Fruit fly (Drosophila melanogaster) whole organism, embryonic: ENCODE data around the gene gfzf.
A peak's percentile ranks its signal among the peaks of the same experiment; 100 is the strongest.

Experiments
- Abd-B ChIP-seq: fragments of 200-800 bp; sonication (Bioruptor generic); optimal IDR thresholded peaks from 2 replicates; lab custom pipeline; 2018; ENCODE audit warnings: missing biosample characterization, mild to moderate bottlenecking, missing genetic modification characterization, moderate library complexity
- CG11696 ChIP-seq: fragments of 200-800 bp; sonication (Bioruptor generic); IDR thresholded peaks from 2 replicates; pipeline ENCODE4 v1.3.6; 2022; ENCODE audit warnings: missing biosample characterization, missing genetic modification characterization
- CG14965 ChIP-seq: fragments of 200-800 bp; sonication (Bioruptor generic); optimal IDR thresholded peaks from 2 replicates; lab custom pipeline; 2016; ENCODE audit warnings: missing biosample characterization, missing genetic modification characterization, borderline replicate concordance
- CG16813 ChIP-seq: fragments of 200-800 bp; sonication (Bioruptor generic); IDR thresholded peaks from 3 replicates; pipeline ENCODE4 v1.3.6; 2022; ENCODE audit warnings: missing biosample characterization, missing genetic modification characterization; ENCODE audit not compliant: partially characterized antibody
- CG18764 ChIP-seq: fragments of 200-800 bp; sonication (Bioruptor generic); optimal IDR thresholded peaks from 3 replicates; lab custom pipeline; 2016; ENCODE audit warnings: missing biosample characterization, missing genetic modification characterization
- CG2129 ChIP-seq: fragments of 200-800 bp; sonication (Bioruptor generic); IDR thresholded peaks from 2 replicates; pipeline ENCODE4 v1.3.6; 2022; ENCODE audit warnings: missing biosample characterization, missing genetic modification characterization; ENCODE audit not compliant: partially characterized antibody
- CG30020 ChIP-seq: fragments of 200-800 bp; optimal IDR thresholded peaks from 2 replicates; lab custom pipeline; 2019; ENCODE audit warnings: missing biosample characterization, mild to moderate bottlenecking, missing genetic modification characterization, moderate library complexity
- CG3163 ChIP-seq: fragments of 200-800 bp; sonication (Bioruptor generic); optimal IDR thresholded peaks from 3 replicates; lab custom pipeline; 2016; ENCODE audit warnings: missing biosample characterization, missing genetic modification characterization
- CG4360 ChIP-seq: fragments of 200-800 bp; sonication (Bioruptor generic); IDR thresholded peaks from 2 replicates; pipeline ENCODE4 v1.3.6; 2022; ENCODE audit warnings: missing biosample characterization, missing genetic modification characterization
- CG7372 ChIP-seq: fragments of 200-800 bp; sonication (Bioruptor generic); IDR thresholded peaks from 2 replicates; pipeline ENCODE4 v1.3.6; 2022; ENCODE audit warnings: missing biosample characterization, missing genetic modification characterization
- CG7963 ChIP-seq: fragments of 200-800 bp; sonication (Bioruptor generic); IDR thresholded peaks from 3 replicates; pipeline ENCODE4 v1.3.6; 2022; ENCODE audit warnings: missing biosample characterization, missing genetic modification characterization; ENCODE audit not compliant: partially characterized antibody
- CHES-1-like ChIP-seq: fragments of 200-800 bp; sonication (Bioruptor generic); optimal IDR thresholded peaks from 2 replicates; lab custom pipeline; 2016; ENCODE audit warnings: missing biosample characterization, missing genetic modification characterization
- Gsc ChIP-seq: fragments of 200-800 bp; sonication (Bioruptor generic); IDR thresholded peaks from 2 replicates; pipeline ENCODE4 v1.3.6; 2022; ENCODE audit warnings: missing biosample characterization, missing genetic modification characterization
- HmgD ChIP-seq: fragments of 200-800 bp; sonication (Bioruptor generic); optimal IDR thresholded peaks from 3 replicates; lab custom pipeline; 2016; ENCODE audit warnings: missing biosample characterization, missing genetic modification characterization
- Meics ChIP-seq: fragments of 200-800 bp; sonication (Bioruptor generic); optimal IDR thresholded peaks from 2 replicates; lab custom pipeline; 2017; ENCODE audit warnings: missing biosample characterization, mild to moderate bottlenecking, missing genetic modification characterization
- Nf-YA ChIP-seq: fragments of 200-800 bp; sonication (Bioruptor generic); IDR thresholded peaks from 2 replicates; pipeline ENCODE4 v1.3.6; 2022; ENCODE audit warnings: missing biosample characterization, missing genetic modification characterization
- Nf-YC ChIP-seq: fragments of 200-800 bp; optimal IDR thresholded peaks from 3 replicates; lab custom pipeline; 2019; ENCODE audit warnings: missing biosample characterization, mild to moderate bottlenecking, missing genetic modification characterization, moderate library complexity
- PHDP ChIP-seq: fragments of 200-800 bp; sonication (Bioruptor generic); optimal IDR thresholded peaks from 3 replicates; lab custom pipeline; 2018; ENCODE audit warnings: missing biosample characterization, mild to moderate bottlenecking, missing genetic modification characterization, moderate library complexity
- Six4 ChIP-seq: fragments of 200-800 bp; sonication (Bioruptor generic); optimal IDR thresholded peaks from 2 replicates; lab custom pipeline; 2016; ENCODE audit warnings: missing biosample characterization, missing genetic modification characterization
- YL-1 ChIP-seq: fragments of 200-800 bp; sonication (Bioruptor generic); optimal IDR thresholded peaks from 3 replicates; lab custom pipeline; 2017; ENCODE audit warnings: missing biosample characterization, mild to moderate bottlenecking, missing genetic modification characterization
- amos ChIP-seq: fragments of 200-800 bp; sonication (Bioruptor generic); IDR thresholded peaks from 2 replicates; pipeline ENCODE4 v1.3.6; 2022; ENCODE audit warnings: missing biosample characterization, missing genetic modification characterization; ENCODE audit not compliant: partially characterized antibody
- ap ChIP-seq: fragments of 200-800 bp; sonication (Bioruptor generic); IDR thresholded peaks from 2 replicates; pipeline ENCODE4 v1.3.6; 2022; ENCODE audit warnings: missing biosample characterization, missing genetic modification characterization
- dpn ChIP-seq, 2 experiments: fragments of 200-800 bp; sonication (Bioruptor generic); optimal IDR thresholded peaks; 3 replicates each; lab custom pipeline; 2016; ENCODE audit warnings: missing biosample characterization in 2 of 2, missing genetic modification characterization in 2 of 2
- eve ChIP-seq, 2 experiments: fragments of >200 bp; optimal IDR thresholded peaks; 2 replicates each; lab custom pipeline; 2017; ENCODE audit warnings: missing biosample characterization in 2 of 2, missing genetic modification characterization in 2 of 2
- gro ChIP-seq: fragments of 200-800 bp; sonication (Bioruptor generic); optimal IDR thresholded peaks from 2 replicates; lab custom pipeline; 2016; ENCODE audit warnings: missing biosample characterization, missing genetic modification characterization
- gsb-n ChIP-seq: fragments of 200-800 bp; sonication (Bioruptor generic); optimal IDR thresholded peaks from 3 replicates; lab custom pipeline; 2018; ENCODE audit warnings: missing biosample characterization, mild to moderate bottlenecking, missing genetic modification characterization
- h ChIP-seq: fragments of >200 bp; optimal IDR thresholded peaks from 2 replicates; lab custom pipeline; 2017
- hkb ChIP-seq, 2 experiments: fragments of 200-800 bp in 1 of 2; fragments of >200 bp in 1 of 2; sonication (Bioruptor generic) in 1 of 2; IDR thresholded peaks in 1 of 2; optimal IDR thresholded peaks in 1 of 2; 2 replicates each; pipeline versions ENCODE4 v1.3.6 to Lab custom; 2017 to 2022; ENCODE audit warnings: missing biosample characterization in 1 of 2, missing genetic modification characterization in 1 of 2
- ken ChIP-seq: fragments of 200-800 bp; sonication (Bioruptor generic); IDR thresholded peaks from 3 replicates; pipeline ENCODE4 v1.3.6; 2022; ENCODE audit warnings: missing biosample characterization, missing genetic modification characterization
- mam ChIP-seq: fragments of 200-800 bp; sonication (Bioruptor generic); optimal IDR thresholded peaks from 3 replicates; lab custom pipeline; 2016; ENCODE audit warnings: missing biosample characterization, missing genetic modification characterization
- mld ChIP-seq: fragments of 200-800 bp; sonication (Bioruptor generic); IDR thresholded peaks from 3 replicates; pipeline ENCODE4 v1.3.6; 2022; ENCODE audit warnings: missing biosample characterization, missing genetic modification characterization; ENCODE audit not compliant: partially characterized antibody
- nau ChIP-seq: fragments of 200-800 bp; sonication (Bioruptor generic); optimal IDR thresholded peaks from 3 replicates; lab custom pipeline; 2017; ENCODE audit warnings: missing biosample characterization, mild to moderate bottlenecking, missing genetic modification characterization, missing genetic modification reagents
- nerfin-2 ChIP-seq: fragments of 200-800 bp; sonication (Bioruptor generic); IDR thresholded peaks from 2 replicates; pipeline ENCODE4 v1.3.6; 2022; ENCODE audit warnings: missing biosample characterization, missing genetic modification characterization; ENCODE audit not compliant: partially characterized antibody
- nom ChIP-seq: fragments of 200-800 bp; sonication (Bioruptor generic); optimal IDR thresholded peaks from 2 replicates; lab custom pipeline; 2017; ENCODE audit warnings: missing biosample characterization, missing genetic modification characterization, mild to moderate bottlenecking, moderate library complexity, missing genetic modification reagents
- phol ChIP-seq: fragments of 200-800 bp; sonication (Bioruptor generic); optimal IDR thresholded peaks from 3 replicates; lab custom pipeline; 2018; ENCODE audit warnings: missing biosample characterization, mild to moderate bottlenecking, missing genetic modification characterization, moderate library complexity
- pnt ChIP-seq: fragments of 200-800 bp; sonication (Bioruptor generic); optimal IDR thresholded peaks from 3 replicates; lab custom pipeline; 2016; ENCODE audit warnings: missing biosample characterization, missing genetic modification characterization
- rib ChIP-seq: fragments of 200-800 bp; sonication (Bioruptor generic); IDR thresholded peaks from 2 replicates; pipeline ENCODE4 v1.3.6; 2022; ENCODE audit warnings: missing biosample characterization, missing genetic modification characterization
- stc ChIP-seq: fragments of 200-800 bp; sonication (Bioruptor generic); IDR thresholded peaks from 2 replicates; pipeline ENCODE4 v1.3.6; 2022; ENCODE audit warnings: missing biosample characterization, missing genetic modification characterization
- tap ChIP-seq: fragments of 200-800 bp; optimal IDR thresholded peaks from 3 replicates; lab custom pipeline; 2019; ENCODE audit warnings: missing biosample characterization, mild to moderate bottlenecking, missing genetic modification characterization, moderate library complexity
- tll ChIP-seq, 2 experiments: fragments of 200-800 bp in 1 of 2; fragments of >200 bp in 1 of 2; sonication (Bioruptor generic) in 1 of 2; optimal IDR thresholded peaks; 2 replicates each; lab custom pipeline; 2017 to 2019; ENCODE audit warnings: missing biosample characterization in 2 of 2, missing genetic modification characterization in 2 of 2, mild to moderate bottlenecking in 1 of 2, moderate library complexity in 1 of 2
- tup ChIP-seq: fragments of 200-800 bp; sonication (Bioruptor generic); optimal IDR thresholded peaks from 2 replicates; lab custom pipeline; 2016; ENCODE audit warnings: missing biosample characterization, mild to moderate bottlenecking, missing genetic modification characterization, moderate library complexity
- vfl ChIP-seq: fragments of 200-800 bp; sonication (Bioruptor generic); optimal IDR thresholded peaks from 2 replicates; lab custom pipeline; 2016; ENCODE audit warnings: missing biosample characterization, missing genetic modification characterization

The gfzf gene

dm6 chr3R:7124109-7124639, 26.6 kb downstream of the gfzf start, which contains the start of the genes Alh and CG10098 (continued):
- TF ChIP-seq stc (GFP tag; lab: Robert Waterston, UW) (peak; percentile 32; the same call in 1 of the 2 replicates), HmgD (peak; percentile 58), eve (GFP tag; optimal IDR thresholded peaks at IDR 0.05; lab: Kevin White, UChicago) (no peak), hkb (optimal IDR thresholded peaks at IDR 0.05; lab: Kevin White, UChicago) (peak; percentile 4), hkb (GFP tag; IDR thresholded peaks at IDR 0.05; lab: Robert Waterston, UW) (no peak; the same call in 1 of the 2 replicates), PHDP (tag; lab: Kevin White, UChicago) (peak; percentile 76), phol (peak; percentile 90), ap (GFP tag; lab: Robert Waterston, UW) (no peak; the same call in 1 of the 2 replicates), CG18764 (GFP tag; lab: Kevin White, UChicago) (peak; percentile 77), nom (no peak), rib (GFP tag; lab: Robert Waterston, UW) (peak; percentile 50; the same call in 1 of the 2 replicates), ken (GFP tag; lab: Robert Waterston, UW) (peak; percentile 87), CG4360 (GFP tag; lab: Robert Waterston, UW) (no peak), Nf-YA (GFP tag; lab: Robert Waterston, UW) (no peak), nau (GFP tag; lab: Kevin White, UChicago) (no peak), Six4 (GFP tag; lab: Kevin White, UChicago) (peak; percentile 70), Abd-B (GFP tag; lab: Kevin White, UChicago) (peak; percentile 85), Meics (GFP tag; lab: Kevin White, UChicago) (peak; percentile 77), nerfin-2 (GFP tag; lab: Robert Waterston, UW) (peak; percentile 44; the same call in 1 of the 2 replicates), dpn (GFP tag; optimal IDR thresholded peaks at IDR 0.05; lab: Kevin White, UChicago) (peak; percentile 91), CG7963 (GFP tag; lab: Robert Waterston, UW) (no peak), CG11696 (peak; percentile 49; the same call in 1 of the 2 replicates), tap (tag; lab: Kevin White, UChicago) (peak; percentile 59), Nf-YC (tag; lab: Kevin White, UChicago) (peak; percentile 75), pnt (GFP tag; lab: Kevin White, UChicago) (peak; percentile 91), gsb-n (peak; percentile 57), tup (peak; percentile 67), Gsc (GFP tag; lab: Robert Waterston, UW) (no peak; the same call in 1 of the 2 replicates), vfl (GFP tag; lab: Kevin White, UChicago) (peak; percentile 87), CG14965 (GFP tag; lab: Kevin White, UChicago) (no peak), YL-1 (peak; percentile 47), CG7372 (GFP tag; lab: Robert Waterston, UW) (peak; percentile 73), CG3163 (GFP tag; lab: Kevin White, UChicago) (peak; percentile 41), tll (GFP tag; optimal IDR thresholded peaks at IDR 0.05; lab: Kevin White, UChicago) (peak; percentile 43 to 80), gro (GFP tag; lab: Kevin White, UChicago) (peak; percentile 67), CG16813 (GFP tag; lab: Robert Waterston, UW) (peak; percentile 82), h (lab: Kevin White, UChicago) (no peak), mld (GFP tag; lab: Robert Waterston, UW) (no peak; the same call in 2 of the 3 replicates), CHES-1-like (GFP tag; lab: Kevin White, UChicago) (peak; percentile 53), amos (GFP tag; lab: Robert Waterston, UW) (peak; percentile 75), mam (peak; percentile 95), CG2129 (GFP tag; lab: Robert Waterston, UW) (peak; percentile 64), CG30020 (tag; lab: Kevin White, UChicago) (peak; percentile 73)
